Fruit fly (Drosophila melanogaster) whole organism, adult: ENCODE measurements around the gene PGS1.

ENCODE experiments used
- CG12768 ChIP-seq: fragments of 200-800 bp; sonication (Bioruptor generic); optimal IDR thresholded peaks from 2 replicates; lab custom pipeline; 2017; ENCODE audit warnings: missing biosample characterization, missing genetic modification characterization, mild to moderate bottlenecking, moderate library complexity, missing genetic modification reagents
- CG14711 ChIP-seq: fragments of 200-800 bp; sonication (Bioruptor generic); optimal IDR thresholded peaks from 2 replicates; lab custom pipeline; 2018; ENCODE audit warnings: missing biosample characterization, mild to moderate bottlenecking, missing genetic modification characterization, moderate library complexity
- CG33017 ChIP-seq: fragments of 200-800 bp; sonication (Bioruptor generic); optimal IDR thresholded peaks from 2 replicates; lab custom pipeline; 2018; ENCODE audit warnings: missing biosample characterization, mild to moderate bottlenecking, missing genetic modification characterization, moderate library complexity
- CG5204 ChIP-seq: fragments of 200-800 bp; sonication (Bioruptor generic); optimal IDR thresholded peaks from 2 replicates; lab custom pipeline; 2016; ENCODE audit warnings: missing biosample characterization, missing genetic modification characterization
- Clk ChIP-seq: fragments of 200-800 bp; sonication (Bioruptor generic); optimal IDR thresholded peaks from 2 replicates; lab custom pipeline; 2017; ENCODE audit warnings: missing biosample characterization, missing genetic modification characterization
- Crg-1 ChIP-seq: fragments of 200-800 bp; sonication (Bioruptor generic); optimal IDR thresholded peaks from 2 replicates; lab custom pipeline; 2016; ENCODE audit warnings: missing biosample characterization, missing genetic modification characterization
- Hr96 ChIP-seq: fragments of 200-800 bp; sonication (Bioruptor generic); optimal IDR thresholded peaks from 2 replicates; lab custom pipeline; 2016; ENCODE audit warnings: missing biosample characterization, missing genetic modification characterization
- cic ChIP-seq: fragments of 200-800 bp; sonication (Bioruptor generic); optimal IDR thresholded peaks from 2 replicates; lab custom pipeline; 2017; ENCODE audit warnings: missing biosample characterization, mild to moderate bottlenecking, missing genetic modification characterization, moderate library complexity
- cnc ChIP-seq, 2 experiments: fragments of >200 bp; optimal IDR thresholded peaks; 2 replicates each; lab custom pipeline; 2017
- kay ChIP-seq: fragments of 200-800 bp; sonication (Bioruptor generic); peaks from one replicate; lab custom pipeline; 2016; ENCODE audit warnings: missing biosample characterization, missing genetic modification characterization, borderline replicate concordance
- ovo ChIP-seq: fragments of 200-800 bp; sonication (Bioruptor generic); optimal IDR thresholded peaks from 2 replicates; lab custom pipeline; 2016; ENCODE audit warnings: missing biosample characterization, missing genetic modification characterization
- tj ChIP-seq: fragments of 200-800 bp; sonication (Bioruptor generic); optimal IDR thresholded peaks from 3 replicates; lab custom pipeline; 2017; ENCODE audit warnings: missing biosample characterization, mild to moderate bottlenecking, missing genetic modification characterization, moderate library complexity

DNA sequence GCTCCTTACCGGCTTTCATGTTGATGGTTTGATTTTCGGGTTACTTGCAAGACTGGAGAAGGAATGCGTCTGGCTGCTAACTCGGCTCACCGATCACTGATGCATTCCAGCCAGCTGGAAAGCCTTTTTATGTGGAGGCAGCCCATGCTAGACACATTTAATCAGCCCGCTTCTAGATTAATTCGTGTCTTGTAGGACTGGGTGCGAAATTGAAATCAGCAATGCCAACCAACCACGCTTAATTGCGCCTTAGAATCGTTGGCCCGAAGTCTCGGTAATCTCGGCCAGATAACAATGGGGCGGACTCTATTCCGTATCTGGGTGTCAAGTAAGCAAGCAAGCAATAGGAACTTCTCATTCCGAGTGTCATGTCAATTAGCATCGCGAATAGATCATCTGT lies 19.5 kb downstream of the PGS1 start, which contains the start of gene CG7714:
- TF ChIP-seq cnc (optimal IDR thresholded peaks at IDR 0.05; lab: Kevin White, UChicago) (no peak), tj (GFP tag; lab: Kevin White, UChicago) (no peak), CG12768 (GFP tag; lab: Kevin White, UChicago) (no peak), CG5204 (GFP tag; lab: Kevin White, UChicago) (no peak), kay (GFP tag; lab: Kevin White, UChicago) (no peak), Hr96 (GFP tag; lab: Kevin White, UChicago) (no peak), ovo (GFP tag; lab: Kevin White, UChicago) (no peak), cic (GFP tag; lab: Kevin White, UChicago) (no peak), CG14711 (tag; lab: Kevin White, UChicago) (no peak), Clk (GFP tag; lab: Kevin White, UChicago) (no peak), CG33017 (tag; lab: Kevin White, UChicago) (no peak), Crg-1 (GFP tag; lab: Kevin White, UChicago) (no peak)
